Fruit fly (Drosophila melanogaster) whole organism, embryonic: ENCODE data around the gene Arp10.
A peak's percentile ranks its signal among the peaks of the same experiment; 100 is the strongest.

Source experiments
- Atf-2 ChIP-seq: fragments of 200-800 bp; sonication (Bioruptor generic); optimal IDR thresholded peaks from 2 replicates; lab custom pipeline; 2016; ENCODE audit warnings: missing biosample characterization, missing genetic modification characterization
- Bgb ChIP-seq: fragments of 200-800 bp; sonication (Bioruptor generic); IDR thresholded peaks from 2 replicates; pipeline ENCODE4 v1.3.6; 2022; ENCODE audit warnings: missing biosample characterization, missing genetic modification characterization; ENCODE audit not compliant: partially characterized antibody
- CG10654 ChIP-seq: fragments of 200-800 bp; sonication (Bioruptor generic); optimal IDR thresholded peaks from 2 replicates; lab custom pipeline; 2016; ENCODE audit warnings: missing biosample characterization, missing genetic modification characterization
- CG11085 ChIP-seq: fragments of 200-800 bp; sonication (Bioruptor generic); IDR thresholded peaks from 2 replicates; pipeline ENCODE4 v1.3.6; 2022; ENCODE audit warnings: missing biosample characterization, missing genetic modification characterization
- CG12219 ChIP-seq: fragments of 200-800 bp; sonication (Bioruptor generic); optimal IDR thresholded peaks from 3 replicates; lab custom pipeline; 2018; ENCODE audit warnings: missing biosample characterization, mild to moderate bottlenecking, missing genetic modification characterization
- CG12236 ChIP-seq: fragments of 200-800 bp; sonication (Bioruptor generic); optimal IDR thresholded peaks from 2 replicates; lab custom pipeline; 2016; ENCODE audit warnings: missing biosample characterization, missing genetic modification characterization
- CG12299 ChIP-seq: fragments of 200-800 bp; sonication (Bioruptor generic); optimal IDR thresholded peaks from 2 replicates; lab custom pipeline; 2018; ENCODE audit warnings: missing biosample characterization, mild to moderate bottlenecking, missing genetic modification characterization
- CG12769 ChIP-seq: fragments of 200-800 bp; sonication (Bioruptor generic); optimal IDR thresholded peaks from 2 replicates; lab custom pipeline; 2019; ENCODE audit warnings: missing biosample characterization, mild to moderate bottlenecking, missing genetic modification characterization, moderate library complexity
- CG13424 ChIP-seq: fragments of 200-800 bp; sonication (Bioruptor generic); optimal IDR thresholded peaks from 2 replicates; lab custom pipeline; 2019; ENCODE audit warnings: missing biosample characterization, mild to moderate bottlenecking, missing genetic modification characterization, moderate library complexity
- CG15514 ChIP-seq: fragments of 200-800 bp; sonication (Bioruptor generic); optimal IDR thresholded peaks from 3 replicates; lab custom pipeline; 2017; ENCODE audit warnings: missing biosample characterization, missing genetic modification characterization, mild to moderate bottlenecking, moderate library complexity, missing genetic modification reagents
- CG17912 ChIP-seq: fragments of 200-800 bp; sonication (Bioruptor generic); optimal IDR thresholded peaks from 2 replicates; lab custom pipeline; 2018; ENCODE audit warnings: missing biosample characterization, mild to moderate bottlenecking, missing genetic modification characterization
- CG2116 ChIP-seq: fragments of 200-800 bp; sonication (Bioruptor generic); optimal IDR thresholded peaks from 3 replicates; lab custom pipeline; 2018; ENCODE audit warnings: missing biosample characterization, mild to moderate bottlenecking, missing genetic modification characterization
- CG2199 ChIP-seq: fragments of 200-800 bp; sonication (Bioruptor generic); IDR thresholded peaks from 3 replicates; pipeline ENCODE4 v1.3.6; 2022; ENCODE audit warnings: missing biosample characterization, missing genetic modification characterization
- CG31365 ChIP-seq: fragments of 200-800 bp; sonication (Bioruptor generic); optimal IDR thresholded peaks from 2 replicates; lab custom pipeline; 2018; ENCODE audit warnings: missing biosample characterization, mild to moderate bottlenecking, missing genetic modification characterization
- CG32772 ChIP-seq: fragments of 200-800 bp; sonication (Bioruptor generic); IDR thresholded peaks from 2 replicates; pipeline ENCODE4 v1.3.6; 2022; ENCODE audit warnings: missing biosample characterization, missing genetic modification characterization
- CG4282 ChIP-seq: fragments of 200-800 bp; sonication (Bioruptor generic); optimal IDR thresholded peaks from 2 replicates; lab custom pipeline; 2016; ENCODE audit warnings: missing biosample characterization, missing genetic modification characterization
- CG4404 ChIP-seq: fragments of 200-800 bp; sonication (Bioruptor generic); IDR thresholded peaks from 2 replicates; pipeline ENCODE4 v1.3.6; 2022; ENCODE audit warnings: missing biosample characterization, missing genetic modification characterization
- CG4707 ChIP-seq: fragments of 200-800 bp; sonication (Bioruptor generic); optimal IDR thresholded peaks from 2 replicates; lab custom pipeline; 2018; ENCODE audit warnings: missing biosample characterization, mild to moderate bottlenecking, missing genetic modification characterization, moderate library complexity
- CG4820 ChIP-seq: fragments of 200-800 bp; sonication (Bioruptor generic); optimal IDR thresholded peaks from 3 replicates; lab custom pipeline; 2016; ENCODE audit warnings: missing biosample characterization, missing genetic modification characterization
- CG7786 ChIP-seq: fragments of 200-800 bp; sonication (Bioruptor generic); optimal IDR thresholded peaks from 2 replicates; lab custom pipeline; 2016; ENCODE audit warnings: missing biosample characterization, missing genetic modification characterization
- CG7928 ChIP-seq: fragments of 200-800 bp; sonication (Bioruptor generic); optimal IDR thresholded peaks from 2 replicates; lab custom pipeline; 2017; ENCODE audit warnings: missing biosample characterization, mild to moderate bottlenecking, missing genetic modification characterization
- CG8290 ChIP-seq, 3 experiments: fragments of 200-800 bp; sonication (Bioruptor generic); optimal IDR thresholded peaks; 2 replicates each; lab custom pipeline; 2016 to 2019; ENCODE audit warnings: missing biosample characterization in 3 of 3, missing genetic modification characterization in 3 of 3, mild to moderate bottlenecking in 2 of 3, moderate library complexity in 1 of 3
- CG9215 ChIP-seq: fragments of 200-800 bp; sonication (Bioruptor generic); IDR thresholded peaks from 2 replicates; pipeline ENCODE4 v1.3.6; 2022; ENCODE audit warnings: missing biosample characterization, missing genetic modification characterization
- HLH54F ChIP-seq: fragments of 200-800 bp; sonication (Bioruptor generic); optimal IDR thresholded peaks from 3 replicates; lab custom pipeline; 2016; ENCODE audit warnings: missing biosample characterization, missing genetic modification characterization
- Med ChIP-seq: fragments of 200-800 bp; sonication (Bioruptor generic); peaks from one replicate; lab custom pipeline; 2016; ENCODE audit warnings: missing biosample characterization, missing genetic modification characterization, mild to moderate bottlenecking, inconsistent platforms, moderate library complexity
- Mrtf ChIP-seq: fragments of 200-800 bp; sonication (Bioruptor generic); IDR thresholded peaks from 3 replicates; pipeline ENCODE4 v1.3.6; 2022; ENCODE audit warnings: missing biosample characterization, missing genetic modification characterization
- Myb ChIP-seq: fragments of 200-800 bp; sonication (Bioruptor generic); optimal IDR thresholded peaks from 2 replicates; lab custom pipeline; 2016; ENCODE audit warnings: missing biosample characterization, missing genetic modification characterization
- NfI ChIP-seq: fragments of 200-800 bp; sonication (Bioruptor generic); optimal IDR thresholded peaks from 3 replicates; lab custom pipeline; 2018; ENCODE audit warnings: missing biosample characterization, mild to moderate bottlenecking, missing genetic modification characterization, moderate library complexity
- Tbp ChIP-seq: fragments of >200 bp; optimal IDR thresholded peaks from 2 replicates; lab custom pipeline; 2018; ENCODE audit warnings: missing biosample characterization, missing genetic modification characterization
- abd-A ChIP-seq: fragments of 200-800 bp; sonication (Bioruptor generic); optimal IDR thresholded peaks from 3 replicates; lab custom pipeline; 2019; ENCODE audit warnings: missing biosample characterization, mild to moderate bottlenecking, missing genetic modification characterization, moderate library complexity
- btn ChIP-seq: fragments of 200-800 bp; sonication (Bioruptor generic); optimal IDR thresholded peaks from 2 replicates; lab custom pipeline; 2016; ENCODE audit warnings: missing biosample characterization, missing genetic modification characterization
- cg ChIP-seq: fragments of 200-800 bp; sonication (Bioruptor generic); optimal IDR thresholded peaks from 3 replicates; lab custom pipeline; 2019; ENCODE audit warnings: missing biosample characterization, mild to moderate bottlenecking, missing genetic modification characterization, moderate library complexity
- cwo ChIP-seq: fragments of 200-800 bp; sonication (Bioruptor generic); optimal IDR thresholded peaks from 3 replicates; lab custom pipeline; 2017; ENCODE audit warnings: missing biosample characterization, missing genetic modification characterization, mild to moderate bottlenecking, moderate library complexity, missing genetic modification reagents
- dati ChIP-seq: fragments of 200-800 bp; sonication (Bioruptor generic); IDR thresholded peaks from 2 replicates; pipeline ENCODE4 v1.3.6; 2022; ENCODE audit warnings: missing biosample characterization, missing genetic modification characterization
- dpn ChIP-seq, 2 experiments: fragments of 200-800 bp; sonication (Bioruptor generic); optimal IDR thresholded peaks; 3 replicates each; lab custom pipeline; 2016; ENCODE audit warnings: missing biosample characterization in 2 of 2, missing genetic modification characterization in 2 of 2
- dysf ChIP-seq: fragments of 200-800 bp; sonication (Bioruptor generic); IDR thresholded peaks from 3 replicates; pipeline ENCODE4 v1.3.6; 2022; ENCODE audit warnings: missing biosample characterization, missing genetic modification characterization
- fd3F ChIP-seq: fragments of 200-800 bp; sonication (Bioruptor generic); optimal IDR thresholded peaks from 2 replicates; lab custom pipeline; 2018; ENCODE audit warnings: missing biosample characterization, mild to moderate bottlenecking, missing genetic modification characterization, moderate library complexity
- fru ChIP-seq: fragments of >200 bp; optimal IDR thresholded peaks from 2 replicates; lab custom pipeline; 2017
- gce ChIP-seq: fragments of 200-800 bp; sonication (Bioruptor generic); IDR thresholded peaks from 3 replicates; pipeline ENCODE4 v1.3.6; 2022; ENCODE audit warnings: missing biosample characterization, missing genetic modification characterization
- hkb ChIP-seq, 2 experiments: fragments of 200-800 bp in 1 of 2; fragments of >200 bp in 1 of 2; sonication (Bioruptor generic) in 1 of 2; IDR thresholded peaks in 1 of 2; optimal IDR thresholded peaks in 1 of 2; 2 replicates each; pipeline versions ENCODE4 v1.3.6 to Lab custom; 2017 to 2022; ENCODE audit warnings: missing biosample characterization in 1 of 2, missing genetic modification characterization in 1 of 2
- insv ChIP-seq, 2 experiments: fragments of 200-800 bp; sonication (Bioruptor generic); optimal IDR thresholded peaks; 3 replicates each; lab custom pipeline; 2016 to 2018; ENCODE audit warnings: missing biosample characterization in 2 of 2, missing genetic modification characterization in 2 of 2
- luna ChIP-seq: fragments of 200-800 bp; sonication (Bioruptor generic); optimal IDR thresholded peaks from 2 replicates; lab custom pipeline; 2016; ENCODE audit warnings: missing biosample characterization, missing genetic modification characterization
- odd ChIP-seq: fragments of 200-800 bp; sonication (Bioruptor generic); optimal IDR thresholded peaks from 2 replicates; lab custom pipeline; 2017; ENCODE audit warnings: missing biosample characterization, mild to moderate bottlenecking, missing genetic modification characterization
- pfk ChIP-seq: fragments of 200-800 bp; sonication (Bioruptor generic); optimal IDR thresholded peaks from 2 replicates; lab custom pipeline; 2018; ENCODE audit warnings: missing biosample characterization, mild to moderate bottlenecking, missing genetic modification characterization, moderate library complexity
- sima ChIP-seq: fragments of 200-800 bp; sonication (Bioruptor generic); optimal IDR thresholded peaks from 2 replicates; lab custom pipeline; 2016; ENCODE audit warnings: missing biosample characterization, missing genetic modification characterization
- slbo ChIP-seq: fragments of 200-800 bp; sonication (Bioruptor generic); IDR thresholded peaks from 2 replicates; pipeline ENCODE4 v1.3.6; 2022; ENCODE audit warnings: missing biosample characterization, missing genetic modification characterization
- stc ChIP-seq: fragments of 200-800 bp; sonication (Bioruptor generic); IDR thresholded peaks from 2 replicates; pipeline ENCODE4 v1.3.6; 2022; ENCODE audit warnings: missing biosample characterization, missing genetic modification characterization
- tx ChIP-seq: fragments of 200-800 bp; sonication (Bioruptor generic); optimal IDR thresholded peaks from 2 replicates; lab custom pipeline; 2016; ENCODE audit warnings: missing biosample characterization, missing genetic modification characterization
- zen ChIP-seq: fragments of 200-800 bp; sonication (Bioruptor generic); optimal IDR thresholded peaks from 3 replicates; lab custom pipeline; 2018; ENCODE audit warnings: missing biosample characterization, mild to moderate bottlenecking, missing genetic modification characterization, moderate library complexity

The Arp10 gene

DNA sequence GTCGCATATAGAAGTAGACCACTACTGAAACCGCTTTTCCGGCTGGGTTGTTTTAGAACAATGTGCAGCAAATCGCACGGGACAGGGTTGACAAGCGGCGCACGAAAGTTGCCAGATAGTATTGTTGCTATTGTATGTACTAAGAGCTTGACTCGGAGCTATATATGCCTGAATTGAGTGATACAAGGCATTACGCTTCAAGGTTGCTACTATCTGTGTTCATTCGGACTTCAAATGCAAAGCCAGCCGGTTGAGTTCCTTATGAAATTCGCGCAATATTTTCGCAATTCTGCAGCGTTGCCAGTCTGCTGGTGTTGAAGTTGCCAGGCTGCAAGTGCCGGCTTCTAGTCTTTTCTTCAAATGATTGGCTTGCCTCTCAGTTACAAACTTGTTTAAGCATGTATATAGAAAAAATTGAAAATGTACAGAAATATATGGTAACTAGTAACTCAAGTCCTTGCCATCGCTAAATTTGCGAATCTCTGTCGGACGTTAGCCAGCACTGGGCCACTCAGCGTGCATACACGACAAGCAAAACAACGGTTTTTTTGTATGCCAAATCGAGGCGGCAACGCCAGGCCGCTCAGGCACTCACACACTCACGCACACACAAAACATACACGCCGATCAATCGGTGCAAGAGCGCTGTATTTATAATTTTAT lies 5.9 kb upstream of the Arp10 start, which contains the start of the genes Ranbp21 and Elys (continued):
- TF ChIP-seq odd (GFP tag; lab: Kevin White, UChicago): no peak
- TF ChIP-seq Tbp (GFP tag; lab: Kevin White, UChicago): no peak
- TF ChIP-seq CG7786: peak; percentile 56
- TF ChIP-seq Atf-2 (GFP tag; lab: Kevin White, UChicago): no peak
- TF ChIP-seq Myb: peak; percentile 94
- peak; percentile 91 for TF ChIP-seq Med
- TF ChIP-seq insv (GFP tag; optimal IDR thresholded peaks at IDR 0.05; lab: Kevin White, UChicago): peak in 1 of 2 experiments; percentile 28
- TF ChIP-seq slbo (GFP tag; lab: Robert Waterston, UW): peak; percentile 77
- TF ChIP-seq fd3F (GFP tag; lab: Kevin White, UChicago): peak; percentile 3
- no peak for TF ChIP-seq CG8290 (GFP tag; optimal IDR thresholded peaks at IDR 0.05; lab: Kevin White, UChicago)
- TF ChIP-seq CG8290 (tag; optimal IDR thresholded peaks at IDR 0.05; lab: Kevin White, UChicago): peak in 1 of 2 experiments; percentile 27
- TF ChIP-seq btn (GFP tag; lab: Kevin White, UChicago): peak; percentile 5
- no peak for TF ChIP-seq pfk (GFP tag; lab: Kevin White, UChicago)
- no peak for TF ChIP-seq CG12219 (GFP tag; lab: Kevin White, UChicago)
- TF ChIP-seq fru (lab: Kevin White, UChicago): no peak
- no peak for TF ChIP-seq luna
- no peak for TF ChIP-seq CG31365 (tag; lab: Kevin White, UChicago)
- peak; percentile 68 for TF ChIP-seq CG32772
- TF ChIP-seq zen (tag; lab: Kevin White, UChicago): no peak
- TF ChIP-seq dati (GFP tag; lab: Robert Waterston, UW): no peak
- TF ChIP-seq hkb (optimal IDR thresholded peaks at IDR 0.05; lab: Kevin White, UChicago): peak; percentile 72
- TF ChIP-seq hkb (GFP tag; IDR thresholded peaks at IDR 0.05; lab: Robert Waterston, UW): peak; percentile 53; the same call in 1 of the 2 replicates
- no peak for TF ChIP-seq CG4282 (GFP tag; lab: Kevin White, UChicago)
- peak; percentile 55 for TF ChIP-seq dysf (GFP tag; lab: Robert Waterston, UW)
- no peak for TF ChIP-seq CG7928 (GFP tag; lab: Kevin White, UChicago)
- no peak for TF ChIP-seq cwo (GFP tag; lab: Kevin White, UChicago)
- peak; percentile 13 for TF ChIP-seq CG15514
- peak; percentile 27 for TF ChIP-seq NfI (GFP tag; lab: Kevin White, UChicago)
- TF ChIP-seq gce: no peak
- TF ChIP-seq abd-A (tag; lab: Kevin White, UChicago): no peak
- no peak for TF ChIP-seq Mrtf (GFP tag; lab: Robert Waterston, UW)
- no peak for TF ChIP-seq CG4707 (GFP tag; lab: Kevin White, UChicago)
- TF ChIP-seq CG2116: peak; percentile 40
- TF ChIP-seq CG10654: no peak
- TF ChIP-seq Bgb (GFP tag; lab: Robert Waterston, UW): peak; percentile 31; the same call in 1 of the 2 replicates
- peak; percentile 36 for TF ChIP-seq CG13424 (tag; lab: Kevin White, UChicago)
- peak; percentile 76 for TF ChIP-seq HLH54F (GFP tag; lab: Kevin White, UChicago)
- TF ChIP-seq CG11085 (GFP tag; lab: Robert Waterston, UW): 0 out of 2 replicates have a peak, but pooled peaks have one; percentile 9
- no peak for TF ChIP-seq sima (GFP tag; lab: Kevin White, UChicago)
- no peak for TF ChIP-seq CG12769 (tag; lab: Kevin White, UChicago)
- TF ChIP-seq CG4404 (GFP tag; lab: Robert Waterston, UW): peak; percentile 54; the same call in 1 of the 2 replicates
- TF ChIP-seq CG12236 (GFP tag; lab: Kevin White, UChicago): no peak
- peak; percentile 58 for TF ChIP-seq tx
- no peak for TF ChIP-seq CG2199 (GFP tag; lab: Robert Waterston, UW)
- no peak for TF ChIP-seq CG17912
- peak; percentile 16 for TF ChIP-seq CG4820 (GFP tag; lab: Kevin White, UChicago)
- no peak for TF ChIP-seq CG12299
- peak; percentile 47; the same call in 1 of the 2 replicates for TF ChIP-seq stc (GFP tag; lab: Robert Waterston, UW)
- peak; percentile 62 for TF ChIP-seq CG9215 (GFP tag; lab: Robert Waterston, UW)
- TF ChIP-seq cg (GFP tag; lab: Kevin White, UChicago): peak; percentile 69
- peak; percentile 69 to 70 for TF ChIP-seq dpn (GFP tag; optimal IDR thresholded peaks at IDR 0.05; lab: Kevin White, UChicago)
